Fruit fly (Drosophila melanogaster): ENCODE measurements around the gene Mesh1.

The Mesh1 gene

DNA sequence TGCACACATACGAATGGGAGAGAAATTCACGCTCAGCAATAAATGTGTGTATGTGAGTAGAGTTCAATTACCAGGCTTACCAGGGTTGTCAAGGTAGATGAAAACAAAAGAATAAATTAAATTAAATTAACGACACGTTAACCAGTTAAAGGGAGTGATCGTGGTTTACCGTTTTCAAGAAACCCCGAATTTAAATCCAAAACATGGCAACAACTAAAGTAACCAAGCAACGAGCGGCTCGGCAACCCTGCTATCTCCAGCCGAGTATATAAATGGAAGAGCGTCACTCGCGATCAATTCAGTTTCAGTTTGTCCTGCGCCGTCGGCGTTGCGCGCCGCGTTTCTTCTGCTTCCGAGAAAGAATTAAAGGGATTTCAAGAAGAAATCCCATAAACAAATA lies 11.9 kb upstream of the Mesh1 start (continued):
- TF ChIP-seq CG18764 (GFP tag; optimal IDR thresholded peaks at IDR 0.05) (peak; percentile 98), ems (GFP tag; optimal IDR thresholded peaks at IDR 0.05) (peak; percentile 99), sr (GFP tag; IDR thresholded peaks at IDR 0.05) (peak; percentile 98), CG1792 (GFP tag; optimal IDR thresholded peaks at IDR 0.05) (peak; percentile 98), CG42726 (GFP tag; IDR thresholded peaks at IDR 0.05; ENCODE audit: partially characterized antibody) (peak; percentile 27; the same call in 1 of the 2 replicates), CG7987 (GFP tag; optimal IDR thresholded peaks at IDR 0.05) (peak; percentile 99), fd64A (GFP tag; optimal IDR thresholded peaks at IDR 0.05) (peak; percentile 99), CG1529 (GFP tag; optimal IDR thresholded peaks at IDR 0.05) (peak; percentile 99), dmrt99B (tag; optimal IDR thresholded peaks at IDR 0.05) (peak; percentile 99), CG10979 (tag; optimal IDR thresholded peaks at IDR 0.05) (peak; percentile 100), pzg (GFP tag; optimal IDR thresholded peaks at IDR 0.05) (peak; percentile 37), Aef1 (GFP tag; IDR thresholded peaks at IDR 0.05) (peak; percentile 99), HLH3B (GFP tag; IDR thresholded peaks at IDR 0.05) (peak; percentile 99), kni (GFP tag; optimal IDR thresholded peaks at IDR 0.05) (peak; percentile 98), gce (GFP tag; IDR thresholded peaks at IDR 0.05) (peak; percentile 99), CG2678 (tag; optimal IDR thresholded peaks at IDR 0.05) (peak; percentile 99), eyg (GFP tag; optimal IDR thresholded peaks at IDR 0.05) (peak; percentile 99), bowl (GFP tag; IDR thresholded peaks at IDR 0.05) (peak; percentile 99), emc (GFP tag; optimal IDR thresholded peaks at IDR 0.05) (peak; percentile 97), CG10654 (GFP tag; optimal IDR thresholded peaks at IDR 0.05) (peak; percentile 99), Dad (GFP tag; optimal IDR thresholded peaks at IDR 0.05) (peak; percentile 99), tup (GFP tag; optimal IDR thresholded peaks at IDR 0.05) (peak; percentile 99), grn (GFP tag; optimal IDR thresholded peaks at IDR 0.05) (peak; percentile 94), CG1832 (GFP tag; optimal IDR thresholded peaks at IDR 0.05) (no peak), H2.0 (GFP tag; IDR thresholded peaks at IDR 0.05) (peak; percentile 99), CG5245 (GFP tag; optimal IDR thresholded peaks at IDR 0.05) (peak; percentile 99), CG10209 (GFP tag; optimal IDR thresholded peaks at IDR 0.05) (peak; percentile 99), CG8388 (GFP tag; optimal IDR thresholded peaks at IDR 0.05) (peak; percentile 99), HmgZ (tag; optimal IDR thresholded peaks at IDR 0.05) (peak; percentile 99), dan (GFP tag; IDR thresholded peaks at IDR 0.05) (peak; percentile 98), otp (GFP tag; IDR thresholded peaks at IDR 0.05) (peak; percentile 100), CG14965 (GFP tag; optimal IDR thresholded peaks at IDR 0.05; ENCODE audit: borderline replicate concordance) (peak; percentile 90), mld (GFP tag; IDR thresholded peaks at IDR 0.05; ENCODE audit: partially characterized antibody) (no peak), Hr51 (GFP tag; optimal IDR thresholded peaks at IDR 0.05) (peak; percentile 99), luna (GFP tag; optimal IDR thresholded peaks at IDR 0.05) (peak; percentile 96), HmgD (GFP tag; optimal IDR thresholded peaks at IDR 0.05) (peak; percentile 98), CG15011 (GFP tag; optimal IDR thresholded peaks at IDR 0.05) (peak; percentile 99), CG17612 (GFP tag; IDR thresholded peaks at IDR 0.05) (peak; percentile 98), NfI (GFP tag; optimal IDR thresholded peaks at IDR 0.05) (peak; percentile 99), CG13775 (GFP tag; optimal IDR thresholded peaks at IDR 0.05) (peak; percentile 99), Meics (GFP tag; optimal IDR thresholded peaks at IDR 0.05) (peak; percentile 99), CG2712 (tag; optimal IDR thresholded peaks at IDR 0.05) (peak; percentile 100), Elba2 (GFP tag; optimal IDR thresholded peaks at IDR 0.05) (peak; percentile 97), PHDP (tag; optimal IDR thresholded peaks at IDR 0.05) (peak; percentile 99), nerfin-1 (tag; optimal IDR thresholded peaks at IDR 0.05) (peak; percentile 98), CG33557 (GFP tag; optimal IDR thresholded peaks at IDR 0.05) (peak; percentile 100), kay (GFP tag; optimal IDR thresholded peaks at IDR 0.05) (peak; percentile 97), YL-1 (GFP tag; optimal IDR thresholded peaks at IDR 0.05) (peak; percentile 99), dmrt11E (tag; optimal IDR thresholded peaks at IDR 0.05) (peak; percentile 100), CG11085 (GFP tag; IDR thresholded peaks at IDR 0.05) (peak; percentile 96)
